Worm (Caenorhabditis elegans): ENCODE results near the gene glrx-22.

glrx-22 gene

ce11 chrIV:8229523-8229922 lies 28.5 kb upstream of the glrx-22 start (continued):
- no peak for TF ChIP-seq snpc-4 (GFP tag; optimal IDR thresholded peaks at IDR 0.05)
- peak in 2 of 4 experiments; percentile 53 for TF ChIP-seq snpc-4 (tag; optimal IDR thresholded peaks at IDR 0.05)
- TF ChIP-seq dpl-1 (GFP tag; optimal IDR thresholded peaks at IDR 0.05) = no peak
- TF ChIP-seq lag-1 (GFP tag; IDR thresholded peaks at IDR 0.05) = no peak
- no peak for TF ChIP-seq F57C9.4 (tag; optimal IDR thresholded peaks at IDR 0.05)
- TF ChIP-seq egl-44 (GFP tag; IDR thresholded peaks at IDR 0.05) = no peak
- no peak for TF ChIP-seq xnd-1 (tag; optimal IDR thresholded peaks at IDR 0.05)
- TF ChIP-seq bed-1 (GFP tag; IDR thresholded peaks at IDR 0.05) = no peak
- peak; percentile 33 for TF ChIP-seq repo-1 (tag; optimal IDR thresholded peaks at IDR 0.05)
- no peak for TF ChIP-seq F39B2.1 (GFP tag; IDR thresholded peaks at IDR 0.05)
- TF ChIP-seq ceh-40 (GFP tag; IDR thresholded peaks at IDR 0.05) = no peak
- TF ChIP-seq sptf-2 (GFP tag; optimal IDR thresholded peaks at IDR 0.05) = no peak
- no peak for TF ChIP-seq snpc-3.4 (tag; optimal IDR thresholded peaks at IDR 0.05)
- peak; percentile 45 for TF ChIP-seq mcd-1 (GFP tag; IDR thresholded peaks at IDR 0.05)
- no peak for TF ChIP-seq zim-3 (tag; optimal IDR thresholded peaks at IDR 0.05)
- TF ChIP-seq ceh-91 (GFP tag; IDR thresholded peaks at IDR 0.05) = no peak
- TF ChIP-seq lsl-1 (GFP tag; optimal IDR thresholded peaks at IDR 0.05) = no peak
- no peak for TF ChIP-seq F23B12.7 (tag; optimal IDR thresholded peaks at IDR 0.05; ENCODE audit: insufficient read depth)
- TF ChIP-seq B0261.1 (tag; optimal IDR thresholded peaks at IDR 0.05) = no peak
- no peak for TF ChIP-seq ztf-26 (tag; optimal IDR thresholded peaks at IDR 0.05)
- no peak for TF ChIP-seq F22D6.2 (tag; optimal IDR thresholded peaks at IDR 0.05)
- no peak for TF ChIP-seq pha-4 (tag; optimal IDR thresholded peaks at IDR 0.05)
- TF ChIP-seq madf-6 (GFP tag; IDR thresholded peaks at IDR 0.05) = no peak
- no peak for TF ChIP-seq Y53G8AR.9 (GFP tag; conservative IDR thresholded peaks at IDR 0.05)
- TF ChIP-seq die-1 (tag; optimal IDR thresholded peaks at IDR 0.05) = no peak
- no peak for TF ChIP-seq F57A8.1 (GFP tag; optimal IDR thresholded peaks at IDR 0.05)
- no peak for TF ChIP-seq ccch-3 (GFP tag; optimal IDR thresholded peaks at IDR 0.05)
- no peak for TF ChIP-seq bed-2 (GFP tag; IDR thresholded peaks at IDR 0.05)
- TF ChIP-seq hmg-1.2 (GFP tag; IDR thresholded peaks at IDR 0.05) = peak; percentile 63

- TF ChIP-seq hmg-1.2 (GFP tag; IDR thresholded peaks at IDR 0.05) = 0 out of 2 replicates have a peak, but pooled peaks have one; percentile 3
- TF ChIP-seq F22D6.2 (tag; optimal IDR thresholded peaks at IDR 0.05) = no peak
- TF ChIP-seq him-1 (tag; optimal IDR thresholded peaks at IDR 0.05) = no peak
- TF ChIP-seq cebp-1 (GFP tag; IDR thresholded peaks at IDR 0.05) = no peak
- no peak for TF ChIP-seq cebp-1 (tag; optimal IDR thresholded peaks at IDR 0.05)
- no peak for TF ChIP-seq chd-7 (tag; optimal IDR thresholded peaks at IDR 0.05)
- no peak for TF ChIP-seq Y79H2A.3 (GFP tag; conservative IDR thresholded peaks at IDR 0.05)
- TF ChIP-seq nhr-90 (tag; optimal IDR thresholded peaks at IDR 0.05) = no peak
- TF ChIP-seq zfh-2 (GFP tag; conservative IDR thresholded peaks at IDR 0.05) = no peak
- TF ChIP-seq D2030.7 (GFP tag; IDR thresholded peaks at IDR 0.05) = no peak
- no peak for TF ChIP-seq ztf-22 (GFP tag; optimal IDR thresholded peaks at IDR 0.05)
- no peak for TF ChIP-seq ztf-28 (GFP tag; IDR thresholded peaks at IDR 0.05)
- TF ChIP-seq B0019.2 (GFP tag; conservative IDR thresholded peaks at IDR 0.05) = no peak
- TF ChIP-seq atf-7 (tag; optimal IDR thresholded peaks at IDR 0.05) = peak; percentile 2
- TF ChIP-seq madf-8 (GFP tag; conservative IDR thresholded peaks at IDR 0.05) = no peak
- TF ChIP-seq tbp1 (GFP tag; optimal IDR thresholded peaks at IDR 0.05) = no peak
- TF ChIP-seq cebp-2 (GFP tag; IDR thresholded peaks at IDR 0.05) = no peak
- no peak for TF ChIP-seq hsf-1 (GFP tag; IDR thresholded peaks at IDR 0.05)
- TF ChIP-seq pbrm-1 (GFP tag; IDR thresholded peaks at IDR 0.05) = no peak
- peak; percentile 59; the same call in 1 of the 2 replicates for TF ChIP-seq B0336.3 (GFP tag; IDR thresholded peaks at IDR 0.05)
- TF ChIP-seq snpc-1.3 (tag; optimal IDR thresholded peaks at IDR 0.05; ENCODE audit: insufficient read depth) = no peak
- peak; percentile 10 for TF ChIP-seq attf-5 (GFP tag; optimal IDR thresholded peaks at IDR 0.05)
- TF ChIP-seq snpc-1.1 (tag; optimal IDR thresholded peaks at IDR 0.05; ENCODE audit: insufficient read depth) = no peak
Measured at ce11 chrIV:8226474-8226873, 25.4 kb upstream of the glrx-22 start.

All from whole organism, young adult.